Worm (Caenorhabditis elegans) whole organism, late embryonic: Measurements from ENCODE around the gene trx-1.

Experiments used
- C08G9.2 ChIP-seq: sonication (generic microtip); optimal IDR thresholded peaks from 2 replicates; lab custom pipeline; 2016; ENCODE audit warnings: mild to moderate bottlenecking, missing genetic modification characterization, moderate library complexity, missing compliant biosample characterization
- C38D4.7 ChIP-seq: fragments of 200-800 bp; sonication (Bioruptor generic); optimal IDR thresholded peaks from 2 replicates; lab custom pipeline; 2018; ENCODE audit warnings: mild to moderate bottlenecking, missing genetic modification characterization, moderate library complexity, missing compliant biosample characterization
- F13H6.1 ChIP-seq: sonication (generic microtip); optimal IDR thresholded peaks from 2 replicates; lab custom pipeline; 2016; ENCODE audit warnings: missing genetic modification characterization, missing compliant biosample characterization
- K02D7.2 ChIP-seq: sonication (generic microtip); optimal IDR thresholded peaks from 2 replicates; lab custom pipeline; 2017; ENCODE audit warnings: mild to moderate bottlenecking, missing genetic modification characterization, missing compliant biosample characterization
- Y22D7AL.16 ChIP-seq: sonication (generic microtip); optimal IDR thresholded peaks from 2 replicates; lab custom pipeline; 2016; ENCODE audit warnings: missing genetic modification characterization, missing compliant biosample characterization
- ceh-19 ChIP-seq: fragments of 200-800 bp; sonication (Bioruptor generic); optimal IDR thresholded peaks from 2 replicates; lab custom pipeline; 2018; ENCODE audit warnings: mild to moderate bottlenecking, missing genetic modification characterization, missing compliant biosample characterization
- ceh-24 ChIP-seq: sonication (generic microtip); optimal IDR thresholded peaks from 2 replicates; lab custom pipeline; 2016; ENCODE audit warnings: mild to moderate bottlenecking, missing genetic modification characterization, missing compliant biosample characterization
- ceh-30 ChIP-seq: fragments of 150-350 bp; optimal IDR thresholded peaks from 2 replicates; lab custom pipeline; 2014; ENCODE audit warnings: missing biosample characterization, missing genetic modification characterization
- ceh-34 ChIP-seq: sonication (generic microtip); optimal IDR thresholded peaks from 2 replicates; lab custom pipeline; 2016; ENCODE audit warnings: mild to moderate bottlenecking, missing genetic modification characterization, missing compliant biosample characterization
- ceh-48 ChIP-seq: sonication (generic microtip); optimal IDR thresholded peaks from 2 replicates; lab custom pipeline; 2016; ENCODE audit warnings: missing genetic modification characterization, inconsistent platforms, missing compliant biosample characterization
- ceh-6 ChIP-seq: fragments of 200-800 bp; sonication (Bioruptor generic); optimal IDR thresholded peaks from 2 replicates; lab custom pipeline; 2018; ENCODE audit warnings: mild to moderate bottlenecking, missing genetic modification characterization, missing compliant biosample characterization
- che-1 ChIP-seq: sonication (generic microtip); optimal IDR thresholded peaks from 2 replicates; lab custom pipeline; 2016; ENCODE audit warnings: mild to moderate bottlenecking, missing genetic modification characterization, missing compliant biosample characterization
- dve-1 ChIP-seq: sonication (generic microtip); optimal IDR thresholded peaks from 2 replicates; lab custom pipeline; 2017; ENCODE audit warnings: antibody characterized with exemption, mild to moderate bottlenecking, missing genetic modification characterization, missing compliant biosample characterization
- elt-2 ChIP-seq: sonication (generic microtip); optimal IDR thresholded peaks from 2 replicates; lab custom pipeline; 2016; ENCODE audit warnings: missing genetic modification reagents, missing genetic modification characterization, missing compliant biosample characterization
- fax-1 ChIP-seq: sonication (generic microtip); optimal IDR thresholded peaks from 2 replicates; lab custom pipeline; 2016; ENCODE audit warnings: missing genotype, missing genetic modification characterization, missing compliant biosample characterization
- hlh-13 ChIP-seq: fragments of 200-800 bp; sonication (Bioruptor generic); optimal IDR thresholded peaks from 2 replicates; lab custom pipeline; 2018; ENCODE audit warnings: mild to moderate bottlenecking, missing genetic modification characterization, missing compliant biosample characterization
- hlh-30 ChIP-seq: sonication (generic microtip); optimal IDR thresholded peaks from 2 replicates; lab custom pipeline; 2017; ENCODE audit warnings: antibody characterized with exemption, missing genetic modification characterization, missing compliant biosample characterization; ENCODE audit not compliant: insufficient read depth
- hlh-6 ChIP-seq: sonication (generic microtip); optimal IDR thresholded peaks from 2 replicates; lab custom pipeline; 2016; ENCODE audit warnings: missing genotype, missing genetic modification characterization, missing compliant biosample characterization
- lim-6 ChIP-seq: sonication (generic microtip); optimal IDR thresholded peaks from 2 replicates; lab custom pipeline; 2016; ENCODE audit warnings: missing genetic modification characterization, missing compliant biosample characterization
- madf-2 ChIP-seq: sonication (generic microtip); optimal IDR thresholded peaks from 2 replicates; lab custom pipeline; 2017; ENCODE audit warnings: missing genetic modification characterization, missing compliant biosample characterization
- mec-3 ChIP-seq: sonication (generic microtip); optimal IDR thresholded peaks from 2 replicates; lab custom pipeline; 2016; ENCODE audit warnings: borderline replicate concordance, missing genetic modification characterization, missing compliant biosample characterization
- nfya-1 ChIP-seq: sonication (generic microtip); optimal IDR thresholded peaks from 2 replicates; lab custom pipeline; 2017; ENCODE audit warnings: missing genetic modification characterization, mild to moderate bottlenecking, missing compliant biosample characterization, antibody characterized with exemption, moderate library complexity
- npax-4 ChIP-seq: sonication (generic microtip); optimal IDR thresholded peaks from 2 replicates; lab custom pipeline; 2016; ENCODE audit warnings: missing genetic modification characterization, missing compliant biosample characterization
- odd-2 ChIP-seq: sonication (generic microtip); optimal IDR thresholded peaks from 2 replicates; lab custom pipeline; 2017; ENCODE audit warnings: antibody characterized with exemption, mild to moderate bottlenecking, missing genetic modification characterization, missing compliant biosample characterization
- pag-3 ChIP-seq: sonication (generic microtip); optimal IDR thresholded peaks from 2 replicates; lab custom pipeline; 2016; ENCODE audit warnings: missing compliant biosample characterization, missing genetic modification characterization, borderline replicate concordance
- pat-9 ChIP-seq: fragments of 200-800 bp; sonication (Bioruptor generic); optimal IDR thresholded peaks from 2 replicates; lab custom pipeline; 2018; ENCODE audit warnings: mild to moderate bottlenecking, missing genetic modification characterization, moderate library complexity, missing compliant biosample characterization
- pax-1 ChIP-seq: fragments of 150-350 bp; optimal IDR thresholded peaks from 2 replicates; lab custom pipeline; 2014; ENCODE audit warnings: missing biosample characterization, missing genetic modification characterization
- pha-2 ChIP-seq: sonication (generic microtip); optimal IDR thresholded peaks from 2 replicates; lab custom pipeline; 2017; ENCODE audit warnings: mild to moderate bottlenecking, missing genetic modification characterization, missing compliant biosample characterization
- pha-4 ChIP-seq: fragments of 150-350 bp; optimal IDR thresholded peaks from 2 replicates; lab custom pipeline; 2018; ENCODE audit warnings: missing biosample characterization, missing genetic modification reagents, missing genetic modification characterization
- pqm-1 ChIP-seq: sonication (generic microtip); optimal IDR thresholded peaks from 2 replicates; lab custom pipeline; 2016; ENCODE audit warnings: missing genetic modification characterization, missing compliant biosample characterization
- pros-1 ChIP-seq: fragments of 150-350 bp; optimal IDR thresholded peaks from 2 replicates; lab custom pipeline; 2014; ENCODE audit warnings: missing biosample characterization, missing genetic modification reagents, missing genetic modification characterization
- ref-2 ChIP-seq: sonication (generic microtip); optimal IDR thresholded peaks from 2 replicates; lab custom pipeline; 2016; ENCODE audit warnings: missing genetic modification characterization, missing compliant biosample characterization
- ttx-3 ChIP-seq: sonication (generic microtip); optimal IDR thresholded peaks from 2 replicates; lab custom pipeline; 2016; ENCODE audit warnings: missing genetic modification reagents, missing genetic modification characterization, missing compliant biosample characterization
- unc-42 ChIP-seq: sonication (generic microtip); optimal IDR thresholded peaks from 2 replicates; lab custom pipeline; 2016; ENCODE audit warnings: missing genotype, missing genetic modification characterization, missing compliant biosample characterization
- unc-86 ChIP-seq: sonication (generic microtip); optimal IDR thresholded peaks from 2 replicates; lab custom pipeline; 2016; ENCODE audit warnings: missing genetic modification characterization, missing compliant biosample characterization
- zip-5 ChIP-seq: sonication (generic microtip); optimal IDR thresholded peaks from 2 replicates; lab custom pipeline; 2016; ENCODE audit warnings: missing genetic modification characterization, missing compliant biosample characterization

Gene trx-1

DNA sequence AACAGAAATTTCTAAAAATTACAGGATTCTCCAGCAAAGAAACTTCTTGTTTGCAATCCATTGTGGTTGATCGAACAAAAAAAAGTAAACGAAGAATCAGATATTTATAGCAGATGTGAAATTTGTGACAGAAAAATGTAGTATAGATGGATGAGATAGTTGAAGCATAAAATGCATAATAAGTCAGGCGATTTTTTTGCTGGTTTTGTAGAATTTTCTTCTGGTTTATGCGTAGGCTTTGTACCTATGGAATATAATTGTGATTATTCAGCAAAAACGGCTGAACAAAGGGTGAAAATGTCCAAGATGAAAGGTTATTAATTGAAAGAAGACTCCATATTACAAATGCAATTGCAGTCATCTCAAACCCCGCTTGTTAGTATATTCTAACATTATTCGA lies 12.1 kb upstream of the trx-1 start, which contains the start of gene srh-39:
Gene srh-39 (minus strand): TSS at position 101 of the 400 bp plus-strand sequence.
- TF ChIP-seq madf-2 (tag; lab: Kevin White, UChicago) (no peak), mec-3 (tag; lab: Kevin White, UChicago) (no peak), C38D4.7 (GFP tag; lab: Kevin White, UChicago) (no peak), npax-4 (tag; lab: Kevin White, UChicago) (no peak)

DNA sequence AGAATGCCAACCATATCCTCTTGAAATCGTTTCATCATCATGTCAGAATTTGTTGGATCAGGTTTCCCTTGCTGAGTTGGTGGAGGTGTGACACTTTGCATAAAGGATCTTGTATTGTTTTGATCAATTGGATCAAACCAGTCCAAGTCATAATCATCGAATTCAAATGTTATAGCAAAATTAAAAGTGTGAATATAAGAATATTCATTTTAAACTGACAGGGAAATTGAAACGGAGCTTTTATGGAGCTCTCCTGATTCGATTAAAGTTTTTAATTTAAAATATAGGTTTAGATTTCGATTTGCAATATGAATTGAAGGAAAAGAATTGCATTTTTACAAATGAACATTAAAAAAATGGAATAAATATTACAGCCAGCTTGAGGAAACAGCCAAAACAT lies 10.2 kb upstream of the trx-1 start, which contains the start of gene B0228.9:
Gene B0228.9 (minus strand): TSS at position 101 of the 400 bp plus-strand sequence.
- TF ChIP-seq pqm-1 (tag; lab: Kevin White, UChicago), result no peak
- no peak for TF ChIP-seq pat-9
- no peak for TF ChIP-seq pha-2 (tag; lab: Kevin White, UChicago)

DNA sequence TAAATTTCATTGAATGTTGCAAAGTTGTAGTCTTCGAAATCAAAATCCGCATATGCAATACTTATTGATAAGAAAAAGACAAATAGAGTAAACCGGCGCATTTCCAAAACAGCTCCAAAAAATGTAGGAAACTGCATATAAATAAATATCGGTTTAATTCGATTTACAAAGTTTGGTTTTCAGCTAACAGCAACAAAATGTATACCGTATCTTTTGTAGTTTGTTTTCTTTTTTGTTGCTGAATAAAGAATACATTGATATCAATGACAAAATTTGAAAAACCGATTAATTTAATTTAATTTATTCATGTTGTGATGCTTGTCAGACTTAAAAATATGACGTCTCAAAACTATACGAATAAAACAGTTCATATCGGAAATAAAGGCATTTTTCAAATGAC lies 8.0 kb upstream of the trx-1 start, which contains the start of gene B0228.8:
Gene B0228.8 (minus strand): TSS at position 101 of the 400 bp plus-strand sequence.
- TF ChIP-seq pha-4 (tag; lab: Kevin White, UChicago) (no peak), zip-5 (tag; lab: Kevin White, UChicago) (no peak), odd-2 (tag; lab: Kevin White, UChicago) (no peak), hlh-13 (no peak), K02D7.2 (tag; lab: Kevin White, UChicago) (no peak), pros-1 (tag; lab: Kevin White, UChicago) (no peak), unc-42 (tag; lab: Kevin White, UChicago) (no peak), hlh-30 (tag; lab: Kevin White, UChicago) (no peak), elt-2 (tag; lab: Kevin White, UChicago) (no peak), lim-6 (tag; lab: Kevin White, UChicago) (no peak), mec-3 (tag; lab: Kevin White, UChicago) (no peak), pag-3 (tag; lab: Kevin White, UChicago) (no peak), C08G9.2 (tag; lab: Kevin White, UChicago) (no peak), nfya-1 (no peak), ceh-30 (tag; lab: Kevin White, UChicago) (no peak), ceh-24 (no peak), Y22D7AL.16 (tag; lab: Kevin White, UChicago) (no peak), fax-1 (tag; lab: Kevin White, UChicago) (no peak), ttx-3 (tag; lab: Kevin White, UChicago) (no peak), che-1 (no peak)
- TF ChIP-seq, all 69 proteins: peak for 0

DNA sequence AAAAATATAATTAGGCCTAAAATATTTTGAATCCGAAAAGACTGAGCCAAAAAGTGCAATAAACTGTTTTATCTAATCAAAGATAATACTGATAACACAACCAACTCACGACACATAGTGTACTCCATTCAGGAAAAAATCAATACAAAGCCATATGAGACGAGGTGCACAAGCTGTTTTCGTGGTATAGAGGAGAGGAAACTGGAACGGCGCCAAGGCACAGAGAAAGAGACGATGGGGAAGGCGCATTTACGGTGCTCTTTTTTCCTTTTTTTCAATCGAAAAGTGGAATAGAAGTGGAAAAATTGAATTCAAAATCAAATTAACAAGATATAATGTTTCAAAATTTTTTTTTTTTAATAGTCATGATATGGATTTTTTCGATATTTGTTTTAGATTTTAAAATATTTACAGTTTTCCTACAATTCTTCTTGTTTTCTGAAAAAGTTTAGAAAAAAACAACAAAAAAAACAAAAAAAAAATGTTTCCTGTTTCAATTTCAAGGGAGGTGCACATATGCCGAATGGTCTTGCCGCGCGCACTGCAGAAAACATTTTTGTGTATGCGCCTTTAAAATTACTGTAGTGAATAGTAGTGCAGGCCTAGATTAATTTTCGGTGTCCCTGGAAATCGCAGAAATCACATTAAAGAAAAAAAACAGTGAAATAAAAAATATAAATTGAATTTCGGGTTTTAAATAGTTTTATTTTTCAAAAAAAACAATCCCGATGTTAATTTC lies 5.2 kb upstream of the trx-1 start, which contains the start of gene B0228.7:
Gene B0228.7 (minus strand): TSS at position 627 of the 739 bp plus-strand sequence.
- no peak for TF ChIP-seq hlh-6 (tag; lab: Kevin White, UChicago)
- peak; percentile 48 for TF ChIP-seq elt-2 (tag; lab: Kevin White, UChicago)

DNA sequence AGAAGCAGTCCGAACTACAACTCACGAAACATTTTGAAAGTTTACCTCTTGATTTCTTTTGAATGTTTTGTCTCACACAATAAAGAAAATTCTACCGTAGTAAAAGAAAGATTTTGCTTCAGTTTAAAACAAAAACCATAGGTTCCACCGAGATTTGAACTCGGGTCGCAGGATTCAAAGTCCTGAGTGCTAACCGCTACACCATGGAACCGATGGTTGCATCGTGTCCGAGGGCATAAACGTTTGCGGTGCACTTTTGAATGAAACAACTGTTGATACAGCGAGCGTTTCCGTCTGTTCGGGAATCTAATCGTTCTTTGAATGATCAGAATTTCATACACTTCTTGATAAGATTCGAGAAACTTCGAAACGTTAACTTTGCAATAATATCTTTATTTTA lies 3.4 kb upstream of the trx-1 start:
- TF ChIP-seq pax-1 (tag; lab: Kevin White, UChicago) (no peak), nfya-1 (peak; percentile 17), C38D4.7 (GFP tag; lab: Kevin White, UChicago) (peak; percentile 22), ceh-34 (no peak), ref-2 (tag; lab: Kevin White, UChicago) (peak; percentile 8), C08G9.2 (tag; lab: Kevin White, UChicago) (no peak), unc-42 (tag; lab: Kevin White, UChicago) (no peak), ceh-6 (GFP tag; lab: Kevin White, UChicago) (peak; percentile 2), ceh-19 (no peak), che-1 (peak; percentile 45), pqm-1 (tag; lab: Kevin White, UChicago) (no peak), dve-1 (tag; lab: Kevin White, UChicago) (peak; percentile 46), unc-86 (no peak), ceh-48 (tag; lab: Kevin White, UChicago) (no peak), ceh-24 (no peak), elt-2 (tag; lab: Kevin White, UChicago) (peak; percentile 53), F13H6.1 (no peak)
- TF ChIP-seq, all 69 proteins: peak for 7
